Worm (Caenorhabditis elegans): ENCODE results near the gene C08F1.8.
"Not testable (repeated sequence)": the region's sequence is repeated elsewhere in the genome, so short reads cannot be mapped to it uniquely, and the experiment has no call there.

The C08F1.8 gene

ce11 chrII:1786209-1786608, 21.9 kb downstream of the C08F1.8 start, which contains the start of gene C08F1.10:
Gene C08F1.10 (minus strand): TSS chrII:1786309.
- no peak for TF ChIP-seq ztf-29 (GFP tag; IDR thresholded peaks at IDR 0.05)

DNA sequence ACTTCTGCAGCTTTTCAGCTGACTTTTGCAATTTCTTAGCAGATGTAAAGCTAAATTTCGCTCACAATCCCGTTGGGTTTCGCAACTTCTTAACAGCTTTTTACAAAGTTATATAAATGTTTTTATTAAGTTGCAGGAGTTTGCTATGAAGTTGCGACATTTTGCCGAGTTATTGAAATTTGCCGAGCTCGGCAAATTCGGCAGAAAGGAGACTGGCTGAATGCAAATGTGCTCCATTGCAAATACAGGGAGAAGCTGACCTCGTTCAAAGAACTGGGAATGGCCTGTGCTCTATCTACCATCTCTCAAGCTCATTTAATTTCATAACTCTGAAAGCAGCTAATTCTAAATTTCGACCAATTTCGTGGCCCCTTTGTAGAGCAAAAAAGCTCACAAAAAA, 23.3 kb downstream of the C08F1.8 start, which contains the start of gene C08F1.11:
TSS of gene C08F1.11 (minus strand) at position 101 of the 400 bp plus-strand sequence.
- TF ChIP-seq ztf-29 (GFP tag; IDR thresholded peaks at IDR 0.05): no peak
- no peak for TF ChIP-seq ztf-23 (GFP tag; IDR thresholded peaks at IDR 0.05)
- TF ChIP-seq ref-1 (GFP tag; conservative IDR thresholded peaks at IDR 0.05): no peak

ce11 chrII:1782474-1782873, 25.6 kb downstream of the C08F1.8 start, which contains the start of gene math-4:
Gene math-4 (minus strand): TSS chrII:1782574.
- no peak for TF ChIP-seq tab-1 (GFP tag; IDR thresholded peaks at IDR 0.05)
- no peak for TF ChIP-seq flt-1 (GFP tag; IDR thresholded peaks at IDR 0.05)
- no peak for TF ChIP-seq klf-2 (GFP tag; conservative IDR thresholded peaks at IDR 0.05)
- TF ChIP-seq ztf-29 (GFP tag; IDR thresholded peaks at IDR 0.05): no peak
- TF ChIP-seq ref-1 (GFP tag; conservative IDR thresholded peaks at IDR 0.05): no peak
- no peak for TF ChIP-seq cog-1 (tag; optimal IDR thresholded peaks at IDR 0.05)
- TF ChIP-seq med-1 (GFP tag; optimal IDR thresholded peaks at IDR 0.05; ENCODE audit: insufficient read depth): no peak
- no peak for TF ChIP-seq ztf-23 (GFP tag; IDR thresholded peaks at IDR 0.05)
- no peak for TF ChIP-seq T22C8.4 (GFP tag; IDR thresholded peaks at IDR 0.05)

- not testable (repeated sequence) for TF ChIP-seq ztf-23 (GFP tag; IDR thresholded peaks at IDR 0.05); ztf-29 (GFP tag; IDR thresholded peaks at IDR 0.05); ref-1 (GFP tag; conservative IDR thresholded peaks at IDR 0.05)
Measured at ce11 chrII:1775234-1775633, 32.9 kb downstream of the C08F1.8 start, which contains the start of gene F36H5.14. Gene F36H5.14 (plus strand): TSS chrII:1775534.

DNA sequence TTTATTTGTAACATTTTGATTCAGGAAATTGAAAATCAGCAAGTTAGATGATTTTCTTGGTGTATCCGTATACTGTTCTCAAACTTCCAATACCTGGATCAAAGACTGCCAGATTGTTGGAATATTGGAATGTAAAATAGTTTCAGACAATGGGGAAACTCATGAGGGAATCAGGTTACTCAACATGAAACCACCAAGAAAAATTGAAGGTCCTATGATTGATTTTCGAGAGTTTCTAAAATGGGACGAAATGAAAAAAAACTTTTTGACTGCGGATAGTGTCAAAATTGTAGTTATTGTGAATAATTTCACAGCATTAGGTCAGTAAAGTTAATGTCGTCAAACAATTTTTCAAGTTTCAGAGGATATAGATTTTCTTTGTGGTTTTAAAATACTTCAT, 36.3 kb downstream of the C08F1.8 start, which contains the start of gene math-3:
TSS of gene math-3 (plus strand) at position 301 of the 400 bp plus-strand sequence.
- TF ChIP-seq med-1 (GFP tag; optimal IDR thresholded peaks at IDR 0.05; ENCODE audit: insufficient read depth) (no peak), ref-1 (GFP tag; conservative IDR thresholded peaks at IDR 0.05) (no peak), ztf-29 (GFP tag; IDR thresholded peaks at IDR 0.05) (no peak), cog-1 (tag; optimal IDR thresholded peaks at IDR 0.05) (no peak), ztf-23 (GFP tag; IDR thresholded peaks at IDR 0.05) (no peak), flt-1 (GFP tag; IDR thresholded peaks at IDR 0.05) (no peak), tab-1 (GFP tag; IDR thresholded peaks at IDR 0.05) (no peak), klf-2 (GFP tag; conservative IDR thresholded peaks at IDR 0.05) (no peak), T22C8.4 (GFP tag; IDR thresholded peaks at IDR 0.05) (no peak)

- TF ChIP-seq med-1 (GFP tag; optimal IDR thresholded peaks at IDR 0.05; ENCODE audit: insufficient read depth); ztf-29 (GFP tag; IDR thresholded peaks at IDR 0.05); T22C8.4 (GFP tag; IDR thresholded peaks at IDR 0.05): not testable (repeated sequence)
Measured at ce11 chrII:1771347-1771746, 36.8 kb downstream of the C08F1.8 start, which contains the start of gene math-26. Gene math-26 (plus strand): TSS chrII:1771647.

DNA sequence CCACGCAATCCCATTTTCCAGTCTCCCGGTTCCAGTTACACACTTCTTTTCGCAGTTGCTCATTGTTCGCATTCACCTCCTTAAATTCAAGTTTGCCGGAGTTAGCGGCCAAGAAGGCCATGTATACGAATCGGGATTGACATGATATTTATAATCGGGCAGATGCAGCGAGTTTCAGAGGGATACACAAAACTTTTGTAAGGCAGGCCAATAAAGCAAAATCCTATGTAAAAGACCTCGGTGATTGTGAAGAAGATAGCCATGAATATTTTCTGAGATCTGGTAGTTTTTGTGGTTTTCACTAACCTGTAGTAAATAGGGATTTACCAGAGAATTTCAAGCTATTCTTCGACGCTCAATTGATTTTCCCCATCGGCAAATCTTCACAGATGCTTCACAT, 41.4 kb downstream of the C08F1.8 start:
- TF ChIP-seq ztf-29 (GFP tag; IDR thresholded peaks at IDR 0.05) (no peak), T22C8.4 (GFP tag; IDR thresholded peaks at IDR 0.05) (no peak), klf-2 (GFP tag; conservative IDR thresholded peaks at IDR 0.05) (no peak), med-1 (GFP tag; optimal IDR thresholded peaks at IDR 0.05; ENCODE audit: insufficient read depth) (no peak), flt-1 (GFP tag; IDR thresholded peaks at IDR 0.05) (no peak), tab-1 (GFP tag; IDR thresholded peaks at IDR 0.05) (no peak), ztf-23 (GFP tag; IDR thresholded peaks at IDR 0.05) (no peak), ref-1 (GFP tag; conservative IDR thresholded peaks at IDR 0.05) (no peak), cog-1 (tag; optimal IDR thresholded peaks at IDR 0.05) (no peak)

ce11 chrII:1763072-1763471, 45.0 kb downstream of the C08F1.8 start, which contains the start of gene math-28:
Gene math-28 (plus strand): TSS chrII:1763372.
- TF ChIP-seq ztf-23 (GFP tag; IDR thresholded peaks at IDR 0.05): no peak
- no peak for TF ChIP-seq ztf-29 (GFP tag; IDR thresholded peaks at IDR 0.05)
- TF ChIP-seq ref-1 (GFP tag; conservative IDR thresholded peaks at IDR 0.05): no peak
- no peak for TF ChIP-seq T22C8.4 (GFP tag; IDR thresholded peaks at IDR 0.05)
- no peak for TF ChIP-seq klf-2 (GFP tag; conservative IDR thresholded peaks at IDR 0.05)
- TF ChIP-seq flt-1 (GFP tag; IDR thresholded peaks at IDR 0.05): no peak
- no peak for TF ChIP-seq med-1 (GFP tag; optimal IDR thresholded peaks at IDR 0.05; ENCODE audit: insufficient read depth)
- TF ChIP-seq cog-1 (tag; optimal IDR thresholded peaks at IDR 0.05): no peak
- no peak for TF ChIP-seq tab-1 (GFP tag; IDR thresholded peaks at IDR 0.05)

DNA sequence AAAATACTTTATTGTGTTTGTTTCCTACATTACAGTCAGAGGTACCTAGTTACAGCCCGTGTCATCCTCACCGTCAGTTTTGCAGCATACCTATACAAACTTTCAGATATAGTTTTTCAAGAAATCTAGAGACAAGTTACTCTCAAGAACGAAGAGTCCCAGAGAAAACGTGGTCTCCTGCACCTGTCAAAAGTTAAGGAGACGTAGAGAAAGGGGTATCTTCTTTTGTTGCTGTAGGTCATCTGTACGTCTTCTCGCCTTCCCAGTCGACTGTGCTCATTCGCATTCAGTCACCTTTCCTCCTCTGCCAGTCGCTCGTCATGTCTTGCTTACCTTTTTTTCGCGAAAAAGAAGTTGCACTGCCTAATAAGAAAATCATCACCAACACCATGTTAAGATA, 46.6 kb downstream of the C08F1.8 start, which contains the start of gene F36H5.4:
TSS of gene F36H5.4 (plus strand) at position 301 of the 400 bp plus-strand sequence.
- TF ChIP-seq tab-1 (GFP tag; IDR thresholded peaks at IDR 0.05) (no peak), klf-2 (GFP tag; conservative IDR thresholded peaks at IDR 0.05) (no peak)

DNA sequence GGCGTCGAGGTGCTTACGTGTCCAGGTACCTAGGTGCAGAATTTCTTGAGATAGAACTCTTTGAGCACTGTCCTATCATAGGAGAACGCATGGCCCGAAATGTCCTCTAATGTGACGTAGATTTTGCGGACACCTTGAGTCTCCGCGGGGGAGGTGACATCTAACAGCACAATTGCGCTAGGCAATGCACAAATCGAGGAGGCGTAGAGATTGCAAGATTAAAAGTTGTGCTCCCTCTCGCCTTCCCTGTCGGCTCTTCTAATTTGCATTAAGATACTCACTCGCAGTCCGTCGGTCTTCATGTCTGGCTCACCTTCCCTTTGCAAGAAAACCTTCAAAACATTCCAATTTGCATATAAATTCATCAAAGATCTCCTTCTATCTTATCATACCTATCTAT, 48.5 kb downstream of the C08F1.8 start, which contains the start of gene F36H5.18:
TSS of gene F36H5.18 (plus strand) at position 301 of the 400 bp plus-strand sequence.
- TF ChIP-seq med-1 (GFP tag; optimal IDR thresholded peaks at IDR 0.05; ENCODE audit: insufficient read depth): no peak
- TF ChIP-seq ztf-23 (GFP tag; IDR thresholded peaks at IDR 0.05): no peak
- TF ChIP-seq flt-1 (GFP tag; IDR thresholded peaks at IDR 0.05): no peak
- no peak for TF ChIP-seq ref-1 (GFP tag; conservative IDR thresholded peaks at IDR 0.05)
- TF ChIP-seq ztf-29 (GFP tag; IDR thresholded peaks at IDR 0.05): no peak
